Fruit fly (Drosophila melanogaster) whole organism, embryonic: ENCODE results near the gene Col4a1.

Experiments used
- ATbp ChIP-seq: fragments of 200-800 bp; sonication (Bioruptor generic); optimal IDR thresholded peaks from 2 replicates; lab custom pipeline; 2017; ENCODE audit warnings: missing biosample characterization, mild to moderate bottlenecking, missing genetic modification characterization, missing genetic modification reagents
- Bdp1 ChIP-seq: fragments of 200-800 bp; sonication (Bioruptor generic); optimal IDR thresholded peaks from 3 replicates; lab custom pipeline; 2016; ENCODE audit warnings: missing biosample characterization, missing genetic modification characterization
- CG11560 ChIP-seq: fragments of 200-800 bp; sonication (Bioruptor generic); IDR thresholded peaks from 3 replicates; pipeline ENCODE4 v1.3.6; 2022; ENCODE audit warnings: missing biosample characterization, missing genetic modification characterization
- CG12769 ChIP-seq: fragments of 200-800 bp; sonication (Bioruptor generic); optimal IDR thresholded peaks from 2 replicates; lab custom pipeline; 2019; ENCODE audit warnings: missing biosample characterization, mild to moderate bottlenecking, missing genetic modification characterization, moderate library complexity
- CG14050 ChIP-seq: fragments of 200-800 bp; sonication (Bioruptor generic); IDR thresholded peaks from 3 replicates; pipeline ENCODE4 v1.3.6; 2022; ENCODE audit warnings: missing biosample characterization, missing genetic modification characterization
- CG16813 ChIP-seq: fragments of 200-800 bp; sonication (Bioruptor generic); IDR thresholded peaks from 3 replicates; pipeline ENCODE4 v1.3.6; 2022; ENCODE audit warnings: missing biosample characterization, missing genetic modification characterization; ENCODE audit not compliant: partially characterized antibody
- CG16863 ChIP-seq: fragments of 200-800 bp; sonication (Bioruptor generic); optimal IDR thresholded peaks from 3 replicates; lab custom pipeline; 2016; ENCODE audit warnings: missing biosample characterization, missing genetic modification characterization
- CG18764 ChIP-seq: fragments of 200-800 bp; sonication (Bioruptor generic); optimal IDR thresholded peaks from 3 replicates; lab custom pipeline; 2016; ENCODE audit warnings: missing biosample characterization, missing genetic modification characterization
- CG2199 ChIP-seq: fragments of 200-800 bp; sonication (Bioruptor generic); IDR thresholded peaks from 3 replicates; pipeline ENCODE4 v1.3.6; 2022; ENCODE audit warnings: missing biosample characterization, missing genetic modification characterization
- CG33213 ChIP-seq: fragments of 200-800 bp; sonication (Bioruptor generic); optimal IDR thresholded peaks from 3 replicates; lab custom pipeline; 2016; ENCODE audit warnings: missing biosample characterization, missing genetic modification characterization
- CG34422 ChIP-seq: fragments of 200-800 bp; sonication (Bioruptor generic); IDR thresholded peaks from 3 replicates; pipeline ENCODE4 v1.3.6; 2022; ENCODE audit warnings: missing biosample characterization, missing genetic modification characterization
- CG4360 ChIP-seq: fragments of 200-800 bp; sonication (Bioruptor generic); IDR thresholded peaks from 2 replicates; pipeline ENCODE4 v1.3.6; 2022; ENCODE audit warnings: missing biosample characterization, missing genetic modification characterization
- CG4404 ChIP-seq: fragments of 200-800 bp; sonication (Bioruptor generic); IDR thresholded peaks from 2 replicates; pipeline ENCODE4 v1.3.6; 2022; ENCODE audit warnings: missing biosample characterization, missing genetic modification characterization
- CG6272 ChIP-seq: fragments of 200-800 bp; sonication (Bioruptor generic); IDR thresholded peaks from 2 replicates; pipeline ENCODE4 v1.3.6; 2022; ENCODE audit warnings: missing biosample characterization, missing genetic modification characterization
- CG6791 ChIP-seq: fragments of 200-800 bp; sonication (Bioruptor generic); IDR thresholded peaks from 3 replicates; pipeline ENCODE4 v1.3.6; 2022; ENCODE audit warnings: missing biosample characterization, missing genetic modification characterization; ENCODE audit not compliant: partially characterized antibody
- CG7357 ChIP-seq: fragments of 200-800 bp; sonication (Bioruptor generic); IDR thresholded peaks from 3 replicates; pipeline ENCODE4 v1.3.6; 2022; ENCODE audit warnings: missing biosample characterization, missing genetic modification characterization
- CG8944 ChIP-seq: fragments of 200-800 bp; sonication (Bioruptor generic); optimal IDR thresholded peaks from 3 replicates; lab custom pipeline; 2016; ENCODE audit warnings: missing biosample characterization, missing genetic modification characterization
- CTCF ChIP-seq: fragments of 200-800 bp; sonication (Bioruptor generic); optimal IDR thresholded peaks from 2 replicates; lab custom pipeline; 2017; ENCODE audit warnings: missing biosample characterization, mild to moderate bottlenecking, missing genetic modification characterization, moderate library complexity
- Chrac-16 ChIP-seq: fragments of 200-800 bp; sonication (Bioruptor generic); optimal IDR thresholded peaks from 3 replicates; lab custom pipeline; 2016; ENCODE audit warnings: missing biosample characterization, missing genetic modification characterization
- CkIIα-i1 ChIP-seq: fragments of 200-800 bp; sonication (Bioruptor generic); IDR thresholded peaks from 2 replicates; pipeline ENCODE4 v1.3.6; 2022; ENCODE audit warnings: missing biosample characterization, missing genetic modification characterization
- Dad ChIP-seq: fragments of 200-800 bp; sonication (Bioruptor generic); optimal IDR thresholded peaks from 3 replicates; lab custom pipeline; 2016; ENCODE audit warnings: missing biosample characterization, missing genetic modification characterization
- H15 ChIP-seq: fragments of 200-800 bp; sonication (Bioruptor generic); IDR thresholded peaks from 3 replicates; pipeline ENCODE4 v1.3.6; 2022; ENCODE audit warnings: missing biosample characterization, missing genetic modification characterization
- HLH3B ChIP-seq: fragments of 200-800 bp; sonication (Bioruptor generic); IDR thresholded peaks from 2 replicates; pipeline ENCODE4 v1.3.6; 2022; ENCODE audit warnings: missing biosample characterization, missing genetic modification characterization
- Jarid2 ChIP-seq: fragments of 200-800 bp; sonication (Bioruptor generic); optimal IDR thresholded peaks from 3 replicates; lab custom pipeline; 2017; ENCODE audit warnings: mild to moderate bottlenecking, missing biosample characterization, missing genetic modification reagents, missing genetic modification characterization
- Max ChIP-seq: fragments of 200-800 bp; sonication (Bioruptor generic); optimal IDR thresholded peaks from 2 replicates; lab custom pipeline; 2016; ENCODE audit warnings: missing biosample characterization, mild to moderate bottlenecking, missing genetic modification characterization
- Opbp ChIP-seq: fragments of 200-800 bp; sonication (Bioruptor generic); IDR thresholded peaks from 3 replicates; pipeline ENCODE4 v1.3.6; 2022; ENCODE audit warnings: missing biosample characterization, missing genetic modification characterization; ENCODE audit not compliant: partially characterized antibody
- Scr ChIP-seq: fragments of 200-800 bp; sonication (Bioruptor generic); IDR thresholded peaks from 2 replicates; pipeline ENCODE4 v1.3.6; 2022; ENCODE audit warnings: missing biosample characterization, missing genetic modification characterization; ENCODE audit not compliant: partially characterized antibody
- Xrp1 ChIP-seq: fragments of 200-800 bp; sonication (Bioruptor generic); IDR thresholded peaks from 2 replicates; pipeline ENCODE4 v1.3.6; 2022; ENCODE audit warnings: missing biosample characterization, missing genetic modification characterization
- amos ChIP-seq: fragments of 200-800 bp; sonication (Bioruptor generic); IDR thresholded peaks from 2 replicates; pipeline ENCODE4 v1.3.6; 2022; ENCODE audit warnings: missing biosample characterization, missing genetic modification characterization; ENCODE audit not compliant: partially characterized antibody
- aop ChIP-seq: fragments of 200-800 bp; sonication (Bioruptor generic); IDR thresholded peaks from 2 replicates; pipeline ENCODE4 v1.3.6; 2022; ENCODE audit warnings: missing biosample characterization, missing genetic modification characterization
- caup ChIP-seq: fragments of 200-800 bp; sonication (Bioruptor generic); optimal IDR thresholded peaks from 3 replicates; lab custom pipeline; 2017; ENCODE audit warnings: missing biosample characterization, mild to moderate bottlenecking, missing genetic modification characterization, moderate library complexity; ENCODE audit not compliant: severe bottlenecking
- ci ChIP-seq: fragments of 200-800 bp; sonication (Bioruptor generic); IDR thresholded peaks from 3 replicates; pipeline ENCODE4 v1.3.6; 2022; ENCODE audit warnings: missing biosample characterization, missing genetic modification characterization
- cwo ChIP-seq: fragments of 200-800 bp; sonication (Bioruptor generic); optimal IDR thresholded peaks from 3 replicates; lab custom pipeline; 2017; ENCODE audit warnings: missing biosample characterization, missing genetic modification characterization, mild to moderate bottlenecking, moderate library complexity, missing genetic modification reagents
- eve ChIP-seq, 2 experiments: fragments of >200 bp; optimal IDR thresholded peaks; 2 replicates each; lab custom pipeline; 2017; ENCODE audit warnings: missing biosample characterization in 2 of 2, missing genetic modification characterization in 2 of 2
- ewg ChIP-seq: fragments of 200-800 bp; sonication (Bioruptor generic); optimal IDR thresholded peaks from 3 replicates; lab custom pipeline; 2017; ENCODE audit warnings: mild to moderate bottlenecking, missing biosample characterization, missing genetic modification reagents, missing genetic modification characterization
- kay ChIP-seq: fragments of 200-800 bp; sonication (Bioruptor generic); optimal IDR thresholded peaks from 2 replicates; lab custom pipeline; 2016; ENCODE audit warnings: missing biosample characterization, missing genetic modification characterization
- nau ChIP-seq: fragments of 200-800 bp; sonication (Bioruptor generic); optimal IDR thresholded peaks from 3 replicates; lab custom pipeline; 2017; ENCODE audit warnings: missing biosample characterization, mild to moderate bottlenecking, missing genetic modification characterization, missing genetic modification reagents
- odd ChIP-seq: fragments of 200-800 bp; sonication (Bioruptor generic); optimal IDR thresholded peaks from 2 replicates; lab custom pipeline; 2017; ENCODE audit warnings: missing biosample characterization, mild to moderate bottlenecking, missing genetic modification characterization
- pfk ChIP-seq: fragments of 200-800 bp; sonication (Bioruptor generic); optimal IDR thresholded peaks from 2 replicates; lab custom pipeline; 2018; ENCODE audit warnings: missing biosample characterization, mild to moderate bottlenecking, missing genetic modification characterization, moderate library complexity
- ranshi ChIP-seq: fragments of 200-800 bp; sonication (Bioruptor generic); IDR thresholded peaks from 2 replicates; pipeline ENCODE4 v1.3.6; 2022; ENCODE audit warnings: missing biosample characterization, missing genetic modification characterization
- sim ChIP-seq: fragments of 200-800 bp; sonication (Bioruptor generic); IDR thresholded peaks from 2 replicates; pipeline ENCODE4 v1.3.6; 2022; ENCODE audit warnings: missing biosample characterization, missing genetic modification characterization
- slp2 ChIP-seq: fragments of 200-800 bp; sonication (Bioruptor generic); optimal IDR thresholded peaks from 2 replicates; lab custom pipeline; 2016; ENCODE audit warnings: missing biosample characterization, missing genetic modification characterization
- ssp ChIP-seq: fragments of 200-800 bp; sonication (Bioruptor generic); IDR thresholded peaks from 2 replicates; pipeline ENCODE4 v1.3.6; 2022; ENCODE audit warnings: missing biosample characterization, missing genetic modification characterization
- stwl ChIP-seq: fragments of 200-800 bp; sonication (Bioruptor generic); optimal IDR thresholded peaks from 3 replicates; lab custom pipeline; 2018; ENCODE audit warnings: missing biosample characterization, mild to moderate bottlenecking, missing genetic modification characterization, moderate library complexity
- tll ChIP-seq, 2 experiments: fragments of 200-800 bp in 1 of 2; fragments of >200 bp in 1 of 2; sonication (Bioruptor generic) in 1 of 2; optimal IDR thresholded peaks; 2 replicates each; lab custom pipeline; 2017 to 2019; ENCODE audit warnings: missing biosample characterization in 2 of 2, missing genetic modification characterization in 2 of 2, mild to moderate bottlenecking in 1 of 2, moderate library complexity in 1 of 2
- trh ChIP-seq: fragments of 200-800 bp; sonication (Bioruptor generic); optimal IDR thresholded peaks from 2 replicates; lab custom pipeline; 2016; ENCODE audit warnings: missing biosample characterization, missing genetic modification characterization
- ttk ChIP-seq: fragments of 200-800 bp; sonication (Bioruptor generic); IDR thresholded peaks from 2 replicates; pipeline ENCODE4 v2.1.2; 2022; ENCODE audit warnings: missing biosample characterization, missing genetic modification characterization
- tx ChIP-seq: fragments of 200-800 bp; sonication (Bioruptor generic); optimal IDR thresholded peaks from 2 replicates; lab custom pipeline; 2016; ENCODE audit warnings: missing biosample characterization, missing genetic modification characterization
- vvl ChIP-seq: fragments of 200-800 bp; sonication (Bioruptor generic); IDR thresholded peaks from 2 replicates; pipeline ENCODE4 v1.3.6; 2022; ENCODE audit warnings: missing biosample characterization, missing genetic modification characterization

Col4a1 gene

dm6 chr2L:4997401-4998259 lies 31.8 kb upstream of the Col4a1 start (continued):
- TF ChIP-seq CkIIα-i1 (GFP tag; lab: Robert Waterston, UW) (peak; percentile 96), CG2199 (GFP tag; lab: Robert Waterston, UW) (peak; percentile 99), CG7357 (GFP tag; lab: Robert Waterston, UW) (peak; percentile 96), Bdp1 (GFP tag; lab: Kevin White, UChicago) (peak; percentile 94), CG6791 (GFP tag; lab: Robert Waterston, UW) (peak; percentile 60; the same call in 1 of the 3 replicates), CG8944 (GFP tag; lab: Kevin White, UChicago) (peak; percentile 99), stwl (peak; percentile 81), Dad (GFP tag; lab: Kevin White, UChicago) (peak; percentile 99), ewg (GFP tag; lab: Kevin White, UChicago) (peak; percentile 98), CG11560 (tag; lab: Robert Waterston, UW) (peak; percentile 94), ranshi (GFP tag; lab: Robert Waterston, UW) (peak; percentile 99), amos (GFP tag; lab: Robert Waterston, UW) (no peak), CG4360 (GFP tag; lab: Robert Waterston, UW) (peak; percentile 92), ttk (GFP tag; lab: Robert Waterston, UW) (peak; percentile 99), Jarid2 (GFP tag; lab: Kevin White, UChicago) (peak; percentile 94), Xrp1 (GFP tag; lab: Robert Waterston, UW) (peak; percentile 99), odd (GFP tag; lab: Kevin White, UChicago) (peak; percentile 97), CTCF (GFP tag; lab: Kevin White, UChicago) (peak; percentile 72), pfk (GFP tag; lab: Kevin White, UChicago) (peak; percentile 50), HLH3B (peak; percentile 99), aop (GFP tag; lab: Robert Waterston, UW) (peak; percentile 96), CG16813 (peak; percentile 65), CG12769 (peak; percentile 99), ssp (GFP tag; lab: Robert Waterston, UW) (peak; percentile 95), sim (GFP tag; lab: Robert Waterston, UW) (peak; percentile 97), tll (GFP tag; optimal IDR thresholded peaks at IDR 0.05; lab: Kevin White, UChicago) (no peak), nau (GFP tag; lab: Kevin White, UChicago) (peak; percentile 98), H15 (GFP tag; lab: Robert Waterston, UW) (peak; percentile 99), caup (GFP tag; lab: Kevin White, UChicago) (peak; percentile 98), CG16863 (GFP tag; lab: Kevin White, UChicago) (peak; percentile 99), Scr (peak; percentile 39; the same call in 1 of the 2 replicates), trh (GFP tag; lab: Kevin White, UChicago) (peak; percentile 98), ci (peak; percentile 100), CG4404 (GFP tag; lab: Robert Waterston, UW) (peak; percentile 98), CG34422 (GFP tag; lab: Robert Waterston, UW) (peak; percentile 100), CG18764 (GFP tag; lab: Kevin White, UChicago) (peak; percentile 99), cwo (GFP tag; lab: Kevin White, UChicago) (peak; percentile 97), Max (peak; percentile 99), Chrac-16 (GFP tag; lab: Kevin White, UChicago) (peak; percentile 99), ATbp (GFP tag; lab: Kevin White, UChicago) (peak; percentile 99), vvl (GFP tag; lab: Robert Waterston, UW) (peak; percentile 100), CG14050 (peak; percentile 99), eve (GFP tag; optimal IDR thresholded peaks at IDR 0.05; lab: Kevin White, UChicago) (peak; percentile 40 to 97), kay (GFP tag; lab: Kevin White, UChicago) (peak; percentile 97), tx (peak; percentile 99), CG6272 (GFP tag; lab: Robert Waterston, UW) (peak; percentile 99), Opbp (peak; percentile 66; the same call in 2 of the 3 replicates), slp2 (GFP tag; lab: Kevin White, UChicago) (peak; percentile 99), CG33213 (GFP tag; lab: Kevin White, UChicago) (peak; percentile 99)
